Worm (Caenorhabditis elegans) whole organism, L4 larva: Measurements from ENCODE around the gene ram-5.
A peak's percentile ranks its signal among the peaks of the same experiment; 100 is the strongest.

Experiments
- D1046.2 ChIP-seq: fragments of 200-800 bp; sonication (Bioruptor generic); IDR thresholded peaks from 2 replicates; pipeline ENCODE4 v1.3.6; 2022; ENCODE audit warnings: missing genetic modification characterization, missing compliant biosample characterization
- F26F4.8 ChIP-seq: fragments of 200-800 bp; sonication (Bioruptor generic); conservative IDR thresholded peaks from 2 replicates; pipeline ENCODE4 v1.3.6; 2022; ENCODE audit warnings: missing genetic modification characterization, missing compliant biosample characterization
- T20F7.1 ChIP-seq: fragments of 200-800 bp; sonication (Bioruptor generic); optimal IDR thresholded peaks from 2 replicates; lab custom pipeline; 2018; ENCODE audit warnings: mild to moderate bottlenecking, missing genetic modification characterization, missing compliant biosample characterization
- Y105C5A.15 ChIP-seq: fragments of 200-800 bp; sonication (Bioruptor generic); IDR thresholded peaks from 2 replicates; pipeline ENCODE4 v1.3.6; 2022; ENCODE audit warnings: missing genetic modification characterization, missing compliant biosample characterization
- Y5F2A.4 ChIP-seq: fragments of 200-800 bp; sonication (Bioruptor generic); optimal IDR thresholded peaks from 2 replicates; lab custom pipeline; 2018; ENCODE audit warnings: mild to moderate bottlenecking, missing genetic modification characterization, missing compliant biosample characterization
- aly-2 ChIP-seq: sonication (generic microtip); optimal IDR thresholded peaks from 2 replicates; lab custom pipeline; 2018; ENCODE audit warnings: missing biosample characterization, missing genetic modification characterization
- ama-1 ChIP-seq: fragments of 150-350 bp; optimal IDR thresholded peaks from 2 replicates; lab custom pipeline; 2014; ENCODE audit warnings: inconsistent platforms, mixed read lengths
- attf-4 ChIP-seq: sonication (generic microtip); optimal IDR thresholded peaks from 3 replicates; lab custom pipeline; 2017; ENCODE audit warnings: missing biosample characterization, missing genetic modification characterization
- ceh-28 ChIP-seq: fragments of 150-350 bp; optimal IDR thresholded peaks from 2 replicates; lab custom pipeline; 2014; ENCODE audit warnings: missing biosample characterization, missing genetic modification reagents, missing genetic modification characterization
- ceh-62 ChIP-seq: sonication (generic microtip); optimal IDR thresholded peaks from 2 replicates; lab custom pipeline; 2017; ENCODE audit warnings: missing biosample characterization, missing genetic modification characterization
- ceh-82 ChIP-seq: sonication (generic microtip); optimal IDR thresholded peaks from 2 replicates; lab custom pipeline; 2017; ENCODE audit warnings: missing biosample characterization, missing genetic modification characterization
- cey-2 ChIP-seq: sonication (generic microtip); optimal IDR thresholded peaks from 3 replicates; lab custom pipeline; 2017; ENCODE audit warnings: missing genetic modification characterization, mild to moderate bottlenecking, missing compliant biosample characterization, antibody characterized with exemption, borderline replicate concordance; ENCODE audit not compliant: insufficient read depth
- daf-16 ChIP-seq, 3 experiments: sonication (generic microtip); optimal IDR thresholded peaks; 2 replicates each; lab custom pipeline; 2016 to 2017; ENCODE audit warnings: missing genetic modification characterization in 3 of 3, missing genetic modification reagents in 3 of 3, mild to moderate bottlenecking in 2 of 3, missing compliant biosample characterization in 2 of 3, missing biosample characterization in 1 of 3, moderate library complexity in 1 of 3
- daf-19 ChIP-seq: fragments of 200-800 bp; sonication (Bioruptor generic); conservative IDR thresholded peaks from 2 replicates; pipeline ENCODE4 v1.3.6; 2022; ENCODE audit warnings: missing genetic modification characterization, missing compliant biosample characterization
- daf-8 ChIP-seq: fragments of 200-800 bp; sonication (Bioruptor generic); IDR thresholded peaks from 2 replicates; pipeline ENCODE4 v1.3.6; 2022; ENCODE audit warnings: missing genetic modification characterization, missing compliant biosample characterization
- dmd-8 ChIP-seq: fragments of 200-800 bp; sonication (Bioruptor generic); IDR thresholded peaks from 2 replicates; pipeline ENCODE4 v1.3.6; 2022; ENCODE audit warnings: missing genetic modification characterization, missing compliant biosample characterization
- dmd-9 ChIP-seq: fragments of 200-800 bp; sonication (Bioruptor generic); IDR thresholded peaks from 2 replicates; pipeline ENCODE4 v1.3.6; 2022; ENCODE audit warnings: missing genetic modification reagents, missing genetic modification characterization, missing compliant biosample characterization
- egl-27 ChIP-seq: sonication (generic microtip); optimal IDR thresholded peaks from 3 replicates; lab custom pipeline; 2017; ENCODE audit warnings: missing biosample characterization, missing genetic modification reagents, missing genetic modification characterization
- egl-43 ChIP-seq: fragments of 200-800 bp; sonication (Bioruptor generic); IDR thresholded peaks from 2 replicates; pipeline ENCODE4 v1.3.6; 2022; ENCODE audit warnings: missing genetic modification reagents, missing genetic modification characterization, missing compliant biosample characterization
- jun-1 ChIP-seq: fragments of 150-350 bp; optimal IDR thresholded peaks from 2 replicates; lab custom pipeline; 2014; ENCODE audit warnings: missing biosample characterization, missing genetic modification reagents, missing genetic modification characterization
- lim-7 ChIP-seq: fragments of 200-800 bp; sonication (Bioruptor generic); IDR thresholded peaks from 2 replicates; pipeline ENCODE4 v1.3.6; 2022; ENCODE audit warnings: missing genetic modification characterization, missing compliant biosample characterization
- lin-15B ChIP-seq: fragments of 150-350 bp; sonication (generic microtip); optimal IDR thresholded peaks from 3 replicates; lab custom pipeline; 2014; ENCODE audit warnings: missing biosample characterization, missing genetic modification characterization
- lsy-2 ChIP-seq, 2 experiments: fragments of 150-350 bp in 1 of 2; sonication (generic microtip) in 1 of 2; optimal IDR thresholded peaks; 2 replicates each; lab custom pipeline; 2014 to 2017; ENCODE audit warnings: missing biosample characterization in 2 of 2, missing genetic modification characterization in 2 of 2
- mep-1 ChIP-seq: fragments of 150-350 bp; sonication (generic microtip); optimal IDR thresholded peaks from 3 replicates; lab custom pipeline; 2014; ENCODE audit warnings: missing biosample characterization, missing genetic modification characterization
- mxl-2 ChIP-seq: fragments of 200-800 bp; sonication (Bioruptor generic); conservative IDR thresholded peaks from 2 replicates; pipeline ENCODE4 v1.3.6; 2022; ENCODE audit warnings: missing genetic modification reagents, missing genetic modification characterization, missing compliant biosample characterization
- nhr-11 ChIP-seq: fragments of 150-350 bp; optimal IDR thresholded peaks from 2 replicates; lab custom pipeline; 2014; ENCODE audit warnings: missing biosample characterization, missing genetic modification characterization
- nhr-111 ChIP-seq: fragments of 200-800 bp; sonication (Bioruptor generic); optimal IDR thresholded peaks from 2 replicates; lab custom pipeline; 2018; ENCODE audit warnings: mild to moderate bottlenecking, missing genetic modification characterization, missing compliant biosample characterization
- nhr-41 ChIP-seq: fragments of 200-800 bp; sonication (Bioruptor generic); IDR thresholded peaks from 2 replicates; pipeline ENCODE4 v1.3.6; 2022; ENCODE audit warnings: missing genetic modification reagents, missing genetic modification characterization, missing compliant biosample characterization
- nhr-42 ChIP-seq: fragments of 200-800 bp; sonication (Bioruptor generic); IDR thresholded peaks from 2 replicates; pipeline ENCODE4 v1.3.6; 2022; ENCODE audit warnings: missing genetic modification characterization, missing compliant biosample characterization
- nhr-48 ChIP-seq: sonication (generic microtip); optimal IDR thresholded peaks from 2 replicates; lab custom pipeline; 2016; ENCODE audit warnings: mild to moderate bottlenecking, missing genetic modification characterization, missing compliant biosample characterization
- nhr-76 ChIP-seq: fragments of 150-350 bp; optimal IDR thresholded peaks from 2 replicates; lab custom pipeline; 2014; ENCODE audit warnings: missing biosample characterization, missing genetic modification characterization
- nhr-77 ChIP-seq: fragments of 150-350 bp; optimal IDR thresholded peaks from 2 replicates; lab custom pipeline; 2014; ENCODE audit warnings: missing biosample characterization, missing genetic modification characterization
- pha-4 ChIP-seq, 2 experiments: fragments of 150-350 bp in 1 of 2; fragments of 200-800 bp in 1 of 2; sonication (Bioruptor generic) in 1 of 2; IDR thresholded peaks in 1 of 2; optimal IDR thresholded peaks in 1 of 2; 2 replicates each; pipeline versions ENCODE4 v1.3.6 to Lab custom; 2014 to 2022; ENCODE audit warnings: missing genetic modification characterization in 2 of 2, missing genetic modification reagents in 2 of 2, missing biosample characterization in 1 of 2, missing compliant biosample characterization in 1 of 2
- php-3 ChIP-seq: fragments of 200-800 bp; sonication (Bioruptor generic); IDR thresholded peaks from 2 replicates; pipeline ENCODE4 v1.3.6; 2022; ENCODE audit warnings: missing genetic modification reagents, missing genetic modification characterization, missing compliant biosample characterization
- set-16 ChIP-seq: fragments of 200-800 bp; sonication (Bioruptor generic); IDR thresholded peaks from 2 replicates; pipeline ENCODE4 v1.3.6; 2022; ENCODE audit warnings: missing genetic modification reagents, missing genetic modification characterization, missing compliant biosample characterization
- skn-1 ChIP-seq: fragments of 150-350 bp; optimal IDR thresholded peaks from 2 replicates; lab custom pipeline; 2014; ENCODE audit warnings: missing biosample characterization, missing genetic modification characterization
- snpc-1.2 ChIP-seq: fragments of 200-800 bp; sonication (Bioruptor generic); IDR thresholded peaks from 2 replicates; pipeline ENCODE4 v1.3.6; 2022; ENCODE audit warnings: missing genetic modification reagents, missing genetic modification characterization, missing compliant biosample characterization
- snpc-4 ChIP-seq: fragments of 150-350 bp; optimal IDR thresholded peaks from 2 replicates; lab custom pipeline; 2014; ENCODE audit warnings: missing biosample characterization, missing genetic modification characterization
- spr-1 ChIP-seq: sonication (generic microtip); optimal IDR thresholded peaks from 2 replicates; lab custom pipeline; 2016; ENCODE audit warnings: mild to moderate bottlenecking, missing genetic modification characterization, missing compliant biosample characterization
- tra-1 ChIP-seq: fragments of 200-800 bp; sonication (Bioruptor generic); IDR thresholded peaks from 2 replicates; pipeline ENCODE4 v1.3.6; 2022; ENCODE audit warnings: missing genetic modification reagents, missing genetic modification characterization, missing compliant biosample characterization
- unc-130 ChIP-seq: sonication (generic microtip); optimal IDR thresholded peaks from 2 replicates; lab custom pipeline; 2016; ENCODE audit warnings: missing genetic modification reagents, missing genetic modification characterization, missing compliant biosample characterization
- unc-39 ChIP-seq: sonication (generic microtip); optimal IDR thresholded peaks from 2 replicates; lab custom pipeline; 2017; ENCODE audit warnings: missing biosample characterization, missing genetic modification characterization
- unc-62 ChIP-seq, 3 experiments: fragments of 150-350 bp in 1 of 3; sonication (generic microtip); optimal IDR thresholded peaks in 2 of 3; peaks in 1 of 3; 1 replicate in 1 of 3; 2 replicates in 2 of 3; lab custom pipeline; 2014 to 2017; ENCODE audit warnings: missing biosample characterization in 3 of 3, missing genetic modification characterization in 3 of 3, missing genetic modification reagents in 3 of 3, missing genotype in 1 of 3
- vab-7 ChIP-seq: fragments of 200-800 bp; sonication (Bioruptor generic); IDR thresholded peaks from 2 replicates; pipeline ENCODE4 v1.3.6; 2022; ENCODE audit warnings: missing genetic modification reagents, missing genetic modification characterization, missing compliant biosample characterization
- zip-11 ChIP-seq: fragments of 200-800 bp; sonication (Bioruptor generic); IDR thresholded peaks from 2 replicates; pipeline ENCODE4 v1.3.6; 2022; ENCODE audit warnings: missing genetic modification characterization, missing compliant biosample characterization
- zip-2 ChIP-seq: fragments of 150-350 bp; optimal IDR thresholded peaks from 2 replicates; lab custom pipeline; 2014; ENCODE audit warnings: missing biosample characterization, missing genetic modification characterization
- ztf-11 ChIP-seq: fragments of 150-350 bp; optimal IDR thresholded peaks from 2 replicates; lab custom pipeline; 2014; ENCODE audit warnings: missing biosample characterization, missing genetic modification characterization

Gene ram-5

DNA sequence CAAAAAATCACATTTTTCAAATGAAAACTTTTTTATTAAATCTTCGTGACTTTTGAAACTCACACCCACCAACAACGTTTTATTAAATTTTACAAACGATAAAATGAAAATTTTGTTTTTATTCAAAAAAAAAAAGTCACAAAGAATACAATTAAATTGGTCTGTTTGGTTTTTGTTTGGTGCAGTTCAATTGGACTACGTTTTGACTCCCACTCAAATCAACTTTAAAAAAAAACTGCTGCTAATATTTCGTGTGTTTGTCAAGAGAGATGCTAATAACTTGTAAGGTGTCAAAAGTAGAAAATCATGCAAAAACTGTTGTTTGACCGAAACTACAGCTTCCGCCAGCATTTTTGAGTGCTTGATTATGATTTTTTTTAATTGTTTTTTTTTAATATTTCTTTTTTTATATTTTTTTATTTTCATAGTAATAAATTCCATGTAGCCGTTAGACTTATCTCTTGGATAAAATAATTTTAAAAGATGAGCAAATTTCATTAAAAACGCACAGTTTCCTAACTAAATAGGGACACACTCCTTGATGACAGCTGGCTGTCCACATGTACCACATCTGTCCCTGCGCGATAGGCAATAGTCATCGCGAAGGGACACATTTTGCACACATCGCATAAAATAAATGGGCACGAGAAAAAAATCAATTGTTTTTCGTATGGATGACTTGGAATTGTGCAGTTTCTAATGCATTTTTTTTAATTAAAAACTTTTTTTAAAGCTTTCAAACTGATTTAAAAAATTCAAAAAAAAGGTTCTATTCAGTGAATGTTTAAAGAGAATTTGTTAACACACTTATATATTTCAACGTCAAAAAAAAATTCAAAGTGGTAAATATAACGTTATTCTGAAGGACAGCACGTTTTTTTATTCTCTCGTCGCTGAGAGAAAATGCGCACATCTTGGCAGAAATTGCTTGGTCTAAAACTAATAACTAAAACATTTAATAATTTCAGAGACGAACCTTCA lies 24.3 kb upstream of the ram-5 start (continued):
- peak; percentile 99 for TF ChIP-seq tra-1 (GFP tag; lab: Robert Waterston, UW)
- TF ChIP-seq nhr-76 (tag; lab: Kevin White, UChicago): peak; percentile 80
- TF ChIP-seq php-3: peak; percentile 99
- TF ChIP-seq set-16 (GFP tag; lab: Robert Waterston, UW): peak; percentile 45
- peak; percentile 97 for TF ChIP-seq lsy-2 (tag; optimal IDR thresholded peaks at IDR 0.05; lab: Kevin White, UChicago)
- peak; percentile 84 for TF ChIP-seq ceh-82 (tag; lab: Kevin White, UChicago)
- TF ChIP-seq unc-39 (tag; lab: Kevin White, UChicago): peak; percentile 8
- peak; percentile 47; the same call in 1 of the 2 replicates for TF ChIP-seq lim-7 (GFP tag; lab: Robert Waterston, UW)
- peak; percentile 68 for TF ChIP-seq skn-1 (tag; lab: Kevin White, UChicago)
- TF ChIP-seq mep-1: peak; percentile 100
- TF ChIP-seq unc-130 (GFP tag; lab: Kevin White, UChicago): no peak
- TF ChIP-seq snpc-1.2: peak; percentile 41; the same call in 1 of the 2 replicates
- peak; percentile 98 for TF ChIP-seq pha-4 (GFP tag; IDR thresholded peaks at IDR 0.05; lab: Robert Waterston, UW)
- TF ChIP-seq pha-4 (tag; optimal IDR thresholded peaks at IDR 0.05; lab: Kevin White, UChicago): peak; percentile 95
- peak; percentile 95 for TF ChIP-seq D1046.2 (GFP tag; lab: Robert Waterston, UW)
- TF ChIP-seq ztf-11 (tag; lab: Kevin White, UChicago): peak; percentile 91
- TF ChIP-seq vab-7 (GFP tag; lab: Robert Waterston, UW): peak; percentile 98
- TF ChIP-seq ceh-62 (tag; lab: Kevin White, UChicago): no peak
- TF ChIP-seq dmd-8 (GFP tag; lab: Robert Waterston, UW): peak; percentile 79; the same call in 1 of the 2 replicates
- peak; percentile 93 for TF ChIP-seq dmd-9 (GFP tag; lab: Robert Waterston, UW)
- TF ChIP-seq zip-2: peak; percentile 98
- TF ChIP-seq zip-11 (GFP tag; lab: Robert Waterston, UW): peak; percentile 78; the same call in 1 of the 2 replicates
- peak; percentile 97 for TF ChIP-seq nhr-48 (tag; lab: Kevin White, UChicago)
- TF ChIP-seq nhr-41 (GFP tag; lab: Robert Waterston, UW): peak; percentile 73; the same call in 1 of the 2 replicates
- peak; percentile 93 for TF ChIP-seq T20F7.1 (GFP tag; lab: Kevin White, UChicago)
- TF ChIP-seq attf-4 (tag; lab: Kevin White, UChicago): peak; percentile 81
- TF ChIP-seq ceh-28: peak; percentile 96
- peak; percentile 100 for TF ChIP-seq nhr-77 (tag; lab: Kevin White, UChicago)
- TF ChIP-seq ama-1 (lab: Kevin White, UChicago): no peak
- TF ChIP-seq nhr-11: peak; percentile 99
- TF ChIP-seq spr-1 (tag; lab: Kevin White, UChicago): peak; percentile 98
- peak; percentile 71 for TF ChIP-seq lin-15B (tag; lab: Kevin White, UChicago)
- peak; percentile 100 for TF ChIP-seq nhr-42 (GFP tag; lab: Robert Waterston, UW)
- peak; percentile 37 for TF ChIP-seq aly-2
- peak; percentile 33 for TF ChIP-seq cey-2 (tag; lab: Kevin White, UChicago)
- TF ChIP-seq daf-19 (GFP tag; lab: Robert Waterston, UW): peak; percentile 99
- peak; percentile 62 for TF ChIP-seq mxl-2
- peak; percentile 62 for TF ChIP-seq snpc-4 (tag; lab: Kevin White, UChicago)
- TF ChIP-seq nhr-111 (GFP tag; lab: Kevin White, UChicago): peak; percentile 35
- TF ChIP-seq unc-62 (GFP tag; optimal IDR thresholded peaks at IDR 0.05 in 1 of 2; lab: Kevin White, UChicago): peak; percentile 92 to 100
- peak; percentile 92 for TF ChIP-seq unc-62 (tag; optimal IDR thresholded peaks at IDR 0.05; lab: Kevin White, UChicago)
- peak; percentile 96 to 99 for TF ChIP-seq daf-16 (GFP tag; optimal IDR thresholded peaks at IDR 0.05; lab: Kevin White, UChicago)
- peak; percentile 97 for TF ChIP-seq daf-16 (tag; optimal IDR thresholded peaks at IDR 0.05; lab: Kevin White, UChicago)
- no peak for TF ChIP-seq F26F4.8 (GFP tag; lab: Robert Waterston, UW)
- peak; percentile 88 for TF ChIP-seq Y105C5A.15 (GFP tag; lab: Robert Waterston, UW)
- TF ChIP-seq daf-8 (GFP tag; lab: Robert Waterston, UW): peak; percentile 68; the same call in 1 of the 2 replicates
- TF ChIP-seq Y5F2A.4 (GFP tag; lab: Kevin White, UChicago): peak; percentile 97
- TF ChIP-seq jun-1: peak; percentile 100
- peak; percentile 99 for TF ChIP-seq egl-43 (GFP tag; lab: Robert Waterston, UW)
- no peak for TF ChIP-seq egl-27 (tag; lab: Kevin White, UChicago)
